Worm (Caenorhabditis elegans): Measurements from ENCODE around the gene dlhd-1.

DNA sequence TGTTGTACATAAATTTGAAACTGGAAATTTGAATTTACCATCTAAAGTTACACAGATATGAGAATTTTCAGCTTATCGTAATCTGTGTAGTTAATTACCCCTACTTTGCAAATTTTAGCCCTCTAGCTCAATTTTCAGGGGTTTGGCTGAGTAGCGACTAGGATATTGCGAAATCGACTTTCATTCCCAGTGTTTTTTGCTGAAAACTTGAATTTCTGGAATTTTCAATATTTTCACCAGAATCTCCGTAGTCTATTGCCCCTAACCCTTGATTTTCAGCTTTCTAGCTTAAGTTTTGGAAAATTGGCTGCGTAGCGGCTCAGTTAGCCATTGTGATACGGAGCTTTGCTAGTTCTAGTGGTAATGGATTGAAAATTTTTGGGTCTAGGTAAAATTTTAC is 14.8 kb downstream of the dlhd-1 start:
- TF ChIP-seq ceh-82 (tag; optimal IDR thresholded peaks at IDR 0.05) (no peak), mdl-1 (tag; optimal IDR thresholded peaks at IDR 0.05) (no peak), nhr-76 (tag; optimal IDR thresholded peaks at IDR 0.05) (no peak), sea-2 (GFP tag; optimal IDR thresholded peaks at IDR 0.05) (no peak), unc-62 (GFP tag; optimal IDR thresholded peaks at IDR 0.05) (no peak), nhr-11 (tag; optimal IDR thresholded peaks at IDR 0.05) (no peak), skn-1 (tag; optimal IDR thresholded peaks at IDR 0.05) (no peak), aly-2 (tag; optimal IDR thresholded peaks at IDR 0.05) (no peak), nfya-1 (tag; optimal IDR thresholded peaks at IDR 0.05; ENCODE audit: insufficient read depth) (no peak), nhr-23 (tag; optimal IDR thresholded peaks at IDR 0.05) (no peak), pqm-1 (tag; optimal IDR thresholded peaks at IDR 0.05) (no peak), fkh-10 (GFP tag; optimal IDR thresholded peaks at IDR 0.05) (no peak), tbx-2 (tag; optimal IDR thresholded peaks at IDR 0.05) (no peak), ztf-4 (tag; optimal IDR thresholded peaks at IDR 0.05) (no peak)
